Fruit fly (Drosophila melanogaster) whole organism, adult: ENCODE results near the gene Irbp.

ENCODE experiments used
- CG12768 ChIP-seq: fragments of 200-800 bp; sonication (Bioruptor generic); optimal IDR thresholded peaks from 2 replicates; lab custom pipeline; 2017; ENCODE audit warnings: missing biosample characterization, missing genetic modification characterization, mild to moderate bottlenecking, moderate library complexity, missing genetic modification reagents
- Clk ChIP-seq: fragments of 200-800 bp; sonication (Bioruptor generic); optimal IDR thresholded peaks from 2 replicates; lab custom pipeline; 2017; ENCODE audit warnings: missing biosample characterization, missing genetic modification characterization
- kay ChIP-seq: fragments of 200-800 bp; sonication (Bioruptor generic); peaks from one replicate; lab custom pipeline; 2016; ENCODE audit warnings: missing biosample characterization, missing genetic modification characterization, borderline replicate concordance
- ovo ChIP-seq: fragments of 200-800 bp; sonication (Bioruptor generic); optimal IDR thresholded peaks from 2 replicates; lab custom pipeline; 2016; ENCODE audit warnings: missing biosample characterization, missing genetic modification characterization

dm6 chr3R:11372053-11373016 is 37.5 kb upstream of the Irbp start:
- TF ChIP-seq Clk (GFP tag; lab: Kevin White, UChicago) (no peak), kay (no peak), ovo (GFP tag; lab: Kevin White, UChicago) (no peak), CG12768 (GFP tag; lab: Kevin White, UChicago) (no peak)
